Fruit fly (Drosophila melanogaster) whole organism, wandering third instar larva: ENCODE results near the gene Cyp313a1.

Experiments
- CG32264 ChIP-seq: fragments of 200-800 bp; sonication (Bioruptor generic); optimal IDR thresholded peaks from 2 replicates; lab custom pipeline; 2016; ENCODE audit warnings: missing biosample characterization, missing genetic modification characterization
- psq ChIP-seq: fragments of 200-800 bp; sonication (Bioruptor generic); optimal IDR thresholded peaks from 3 replicates; lab custom pipeline; 2017; ENCODE audit warnings: missing biosample characterization, mild to moderate bottlenecking, missing genetic modification characterization, moderate library complexity

DNA sequence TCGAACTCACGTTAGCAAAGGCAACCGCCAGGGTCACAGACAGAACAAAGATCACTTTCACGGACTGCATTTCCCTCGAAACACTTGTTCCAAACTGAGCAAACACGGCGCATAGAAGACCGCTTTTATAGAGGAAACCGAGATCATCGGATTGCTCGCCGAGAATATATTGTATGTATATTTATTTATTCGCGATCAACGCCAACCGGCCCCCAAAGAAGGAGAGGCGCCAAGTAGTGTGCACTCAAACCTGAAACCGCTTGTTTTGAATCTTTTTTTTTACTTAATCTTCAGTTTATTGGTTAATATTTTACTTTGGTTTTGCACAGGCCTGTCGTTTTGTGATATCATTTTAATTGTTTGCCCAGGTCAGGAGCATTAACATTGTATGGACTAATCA, 46.5 kb downstream of the Cyp313a1 start, which contains the start of gene CG31313:
- TF ChIP-seq CG32264 (GFP tag; lab: Kevin White, UChicago), result no peak
- no peak for TF ChIP-seq psq (GFP tag; lab: Kevin White, UChicago)
